Fruit fly (Drosophila melanogaster) Kc167 (cell line): ENCODE measurements around the gene TwdlZ.

Experiments
- Myc ChIP-seq: fragments of >200 bp; optimal IDR thresholded peaks from 2 replicates; lab custom pipeline; 2017; ENCODE audit warnings: missing external identifiers
- Sin3A ChIP-seq: fragments of >200 bp; optimal IDR thresholded peaks from 2 replicates; lab custom pipeline; 2018; ENCODE audit warnings: missing external identifiers
- h ChIP-seq: fragments of >200 bp; optimal IDR thresholded peaks from 3 replicates; lab custom pipeline; 2018; ENCODE audit warnings: missing external identifiers
- insv ChIP-seq: fragments of >200 bp; optimal IDR thresholded peaks from 3 replicates; lab custom pipeline; 2018; ENCODE audit warnings: missing external identifiers
- psq ChIP-seq: fragments of >200 bp; optimal IDR thresholded peaks from 2 replicates; lab custom pipeline; 2017; ENCODE audit warnings: missing external identifiers
- ttk ChIP-seq: sonication (Bioruptor generic); optimal IDR thresholded peaks from 2 replicates; lab custom pipeline; 2017; ENCODE audit warnings: missing external identifiers

DNA sequence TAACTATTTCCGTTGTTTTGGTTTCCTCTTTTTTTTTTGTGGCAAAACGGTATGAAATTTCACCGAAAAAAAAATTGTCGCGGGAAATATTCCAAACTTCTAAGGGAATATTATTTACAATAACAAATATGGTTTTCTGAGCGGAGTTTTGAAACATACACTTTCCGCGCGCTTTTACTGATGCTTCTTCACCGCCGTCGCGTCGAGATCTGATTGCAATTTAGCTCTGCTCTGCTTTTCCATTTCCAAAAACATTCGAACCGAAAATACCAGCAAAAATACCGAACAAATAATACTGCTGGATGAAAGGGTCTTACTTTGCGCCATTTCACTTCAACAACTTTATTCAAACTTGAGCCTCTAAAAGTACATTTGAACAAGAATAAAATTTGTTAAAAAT lies 43.0 kb upstream of the TwdlZ start, which contains the start of gene Septin4:
- no peak for TF ChIP-seq Myc
- no peak for TF ChIP-seq psq (lab: Kevin White, UChicago)
- no peak for TF ChIP-seq Sin3A (lab: Kevin White, UChicago)
- TF ChIP-seq h (lab: Kevin White, UChicago): no peak
- no peak for TF ChIP-seq ttk
- TF ChIP-seq insv: no peak
